Worm (Caenorhabditis elegans): ENCODE measurements around the gene ocr-1.

DNA sequence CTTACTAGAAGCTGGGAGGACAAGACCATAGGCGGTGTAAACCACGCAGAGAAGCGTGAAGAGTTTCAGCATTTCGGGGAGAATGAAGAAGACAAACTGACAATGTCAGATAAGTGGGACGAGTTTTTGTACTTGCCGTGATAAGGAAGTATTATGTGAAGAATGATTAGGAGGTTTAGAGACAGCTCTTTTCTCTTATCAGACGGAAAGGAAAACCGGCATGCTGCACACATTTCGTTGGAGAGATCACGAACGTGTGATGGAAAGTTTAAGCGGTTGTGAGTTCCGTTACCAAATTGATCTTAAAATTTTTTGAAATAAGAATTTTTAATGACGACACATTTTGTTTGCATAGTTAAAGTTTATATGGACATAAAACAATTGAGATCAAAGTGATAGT, 13.5 kb upstream of the ocr-1 start, which contains the start of gene F28H7.3:
- TF ChIP-seq flt-1 (GFP tag; IDR thresholded peaks at IDR 0.05) (no peak), B0310.2 (tag; optimal IDR thresholded peaks at IDR 0.05) (no peak), tra-4 (tag; optimal IDR thresholded peaks at IDR 0.05) (no peak), sea-1 (GFP tag; conservative IDR thresholded peaks at IDR 0.05) (no peak)

All from whole organism, early embryonic.